Worm (Caenorhabditis elegans) whole organism, midembryonic: ENCODE measurements around the gene col-123.

ENCODE experiments used
- klf-2 ChIP-seq: fragments of 200-800 bp; sonication (Bioruptor generic); conservative IDR thresholded peaks from 2 replicates; pipeline ENCODE4 v1.3.6; 2022; ENCODE audit warnings: missing genetic modification reagents, missing genetic modification characterization, missing compliant biosample characterization
- med-1 ChIP-seq: sonication (generic microtip); optimal IDR thresholded peaks from 2 replicates; lab custom pipeline; 2017; ENCODE audit warnings: missing genetic modification characterization, mild to moderate bottlenecking, missing compliant biosample characterization, antibody characterized with exemption, missing genetic modification reagents; ENCODE audit not compliant: insufficient read depth

ce11 chrIV:9811487-9811886 lies 10.2 kb upstream of the col-123 start:
- TF ChIP-seq klf-2 (GFP tag; lab: Robert Waterston, UW) (no peak), med-1 (no peak)
